Fruit fly (Drosophila melanogaster) whole organism, embryonic: ENCODE measurements around the gene trbl.

Source experiments
- ATbp ChIP-seq: fragments of 200-800 bp; sonication (Bioruptor generic); optimal IDR thresholded peaks from 2 replicates; lab custom pipeline; 2017; ENCODE audit warnings: missing biosample characterization, mild to moderate bottlenecking, missing genetic modification characterization, missing genetic modification reagents
- CG10274 ChIP-seq: fragments of 200-800 bp; sonication (Bioruptor generic); optimal IDR thresholded peaks from 3 replicates; lab custom pipeline; 2017; ENCODE audit warnings: missing biosample characterization, mild to moderate bottlenecking, missing genetic modification characterization
- CG14441 ChIP-seq: fragments of 200-800 bp; sonication (Bioruptor generic); IDR thresholded peaks from 2 replicates; pipeline ENCODE4 v1.3.6; 2022; ENCODE audit warnings: missing biosample characterization, missing genetic modification characterization
- CG14667 ChIP-seq: fragments of 200-800 bp; sonication (Bioruptor generic); IDR thresholded peaks from 2 replicates; pipeline ENCODE4 v1.3.6; 2022; ENCODE audit warnings: missing biosample characterization, missing genetic modification characterization
- CG15073 ChIP-seq: fragments of 200-800 bp; sonication (Bioruptor generic); optimal IDR thresholded peaks from 2 replicates; lab custom pipeline; 2016; ENCODE audit warnings: missing biosample characterization, missing genetic modification characterization
- CG15601 ChIP-seq: fragments of 200-800 bp; sonication (Bioruptor generic); optimal IDR thresholded peaks from 3 replicates; lab custom pipeline; 2019; ENCODE audit warnings: missing biosample characterization, mild to moderate bottlenecking, missing genetic modification characterization, moderate library complexity
- CG16779 ChIP-seq: fragments of 200-800 bp; sonication (Bioruptor generic); IDR thresholded peaks from 2 replicates; pipeline ENCODE4 v1.3.6; 2022; ENCODE audit warnings: missing biosample characterization, missing genetic modification characterization
- CG1832 ChIP-seq: fragments of 200-800 bp; sonication (Bioruptor generic); optimal IDR thresholded peaks from 2 replicates; lab custom pipeline; 2017; ENCODE audit warnings: missing biosample characterization, mild to moderate bottlenecking, missing genetic modification characterization, inconsistent platforms
- CG18599 ChIP-seq: fragments of 200-800 bp; sonication (Bioruptor generic); optimal IDR thresholded peaks from 3 replicates; lab custom pipeline; 2017; ENCODE audit warnings: missing biosample characterization, missing genetic modification characterization, mild to moderate bottlenecking, moderate library complexity, missing genetic modification reagents
- CG33213 ChIP-seq: fragments of 200-800 bp; sonication (Bioruptor generic); optimal IDR thresholded peaks from 3 replicates; lab custom pipeline; 2016; ENCODE audit warnings: missing biosample characterization, missing genetic modification characterization
- CG33557 ChIP-seq: fragments of 200-800 bp; sonication (Bioruptor generic); optimal IDR thresholded peaks from 2 replicates; lab custom pipeline; 2019; ENCODE audit warnings: missing biosample characterization, mild to moderate bottlenecking, missing genetic modification characterization, moderate library complexity
- CG4282 ChIP-seq: fragments of 200-800 bp; sonication (Bioruptor generic); optimal IDR thresholded peaks from 2 replicates; lab custom pipeline; 2016; ENCODE audit warnings: missing biosample characterization, missing genetic modification characterization
- CG4328 ChIP-seq: fragments of 200-800 bp; sonication (Bioruptor generic); optimal IDR thresholded peaks from 3 replicates; lab custom pipeline; 2017; ENCODE audit warnings: missing biosample characterization, missing genetic modification reagents, missing genetic modification characterization
- CG7987 ChIP-seq: fragments of 200-800 bp; sonication (Bioruptor generic); optimal IDR thresholded peaks from 2 replicates; lab custom pipeline; 2018; ENCODE audit warnings: missing biosample characterization, mild to moderate bottlenecking, missing genetic modification characterization, moderate library complexity
- CG8290 ChIP-seq, 3 experiments: fragments of 200-800 bp; sonication (Bioruptor generic); optimal IDR thresholded peaks; 2 replicates each; lab custom pipeline; 2016 to 2019; ENCODE audit warnings: missing biosample characterization in 3 of 3, missing genetic modification characterization in 3 of 3, mild to moderate bottlenecking in 2 of 3, moderate library complexity in 1 of 3
- CG9215 ChIP-seq: fragments of 200-800 bp; sonication (Bioruptor generic); IDR thresholded peaks from 2 replicates; pipeline ENCODE4 v1.3.6; 2022; ENCODE audit warnings: missing biosample characterization, missing genetic modification characterization
- CrebB ChIP-seq: fragments of 200-800 bp; sonication (Bioruptor generic); optimal IDR thresholded peaks from 3 replicates; lab custom pipeline; 2018; ENCODE audit warnings: missing biosample characterization, mild to moderate bottlenecking, missing genetic modification characterization
- Gsc ChIP-seq: fragments of 200-800 bp; sonication (Bioruptor generic); IDR thresholded peaks from 2 replicates; pipeline ENCODE4 v1.3.6; 2022; ENCODE audit warnings: missing biosample characterization, missing genetic modification characterization
- Nf-YB ChIP-seq: fragments of 200-800 bp; sonication (Bioruptor generic); optimal IDR thresholded peaks from 3 replicates; lab custom pipeline; 2019; ENCODE audit warnings: missing biosample characterization, mild to moderate bottlenecking, missing genetic modification characterization, moderate library complexity
- Opbp ChIP-seq: fragments of 200-800 bp; sonication (Bioruptor generic); IDR thresholded peaks from 3 replicates; pipeline ENCODE4 v1.3.6; 2022; ENCODE audit warnings: missing biosample characterization, missing genetic modification characterization; ENCODE audit not compliant: partially characterized antibody
- Ptx1 ChIP-seq: fragments of 200-800 bp; sonication (Bioruptor generic); IDR thresholded peaks from 2 replicates; pipeline ENCODE4 v1.3.6; 2022; ENCODE audit warnings: missing biosample characterization, missing genetic modification characterization
- Ssrp ChIP-seq: fragments of 200-800 bp; sonication (Bioruptor generic); optimal IDR thresholded peaks from 2 replicates; lab custom pipeline; 2018; ENCODE audit warnings: missing biosample characterization, mild to moderate bottlenecking, missing genetic modification characterization, moderate library complexity
- Stat92E ChIP-seq, 3 experiments: fragments of >200 bp in 2 of 3; fragments of 200-800 bp in 1 of 3; sonication (Bioruptor generic) in 1 of 3; optimal IDR thresholded peaks; 2 replicates each; lab custom pipeline; 2017 to 2019; ENCODE audit warnings: missing biosample characterization in 3 of 3, missing genetic modification characterization in 3 of 3, mild to moderate bottlenecking in 1 of 3, moderate library complexity in 1 of 3
- Xbp1 ChIP-seq: fragments of 200-800 bp; sonication (Bioruptor generic); optimal IDR thresholded peaks from 3 replicates; lab custom pipeline; 2016; ENCODE audit warnings: missing biosample characterization, mild to moderate bottlenecking, missing genetic modification characterization
- ase ChIP-seq: fragments of 200-800 bp; sonication (Bioruptor generic); IDR thresholded peaks from 3 replicates; pipeline ENCODE4 v1.3.6; 2022; ENCODE audit warnings: missing biosample characterization, missing genetic modification characterization
- caup ChIP-seq: fragments of 200-800 bp; sonication (Bioruptor generic); optimal IDR thresholded peaks from 3 replicates; lab custom pipeline; 2017; ENCODE audit warnings: missing biosample characterization, mild to moderate bottlenecking, missing genetic modification characterization, moderate library complexity; ENCODE audit not compliant: severe bottlenecking
- chif ChIP-seq, 2 experiments: fragments of 200-800 bp; sonication (Bioruptor generic); optimal IDR thresholded peaks; 3 replicates each; lab custom pipeline; 2016; ENCODE audit warnings: missing biosample characterization in 2 of 2, missing genetic modification characterization in 2 of 2
- chinmo ChIP-seq: fragments of 200-800 bp; sonication (Bioruptor generic); IDR thresholded peaks from 4 replicates; pipeline ENCODE4 v1.3.6; 2022; ENCODE audit warnings: missing biosample characterization, missing genetic modification characterization; ENCODE audit not compliant: partially characterized antibody
- ci ChIP-seq: fragments of 200-800 bp; sonication (Bioruptor generic); IDR thresholded peaks from 3 replicates; pipeline ENCODE4 v1.3.6; 2022; ENCODE audit warnings: missing biosample characterization, missing genetic modification characterization
- dan ChIP-seq: fragments of 200-800 bp; sonication (Bioruptor generic); IDR thresholded peaks from 2 replicates; pipeline ENCODE4 v1.3.6; 2022; ENCODE audit warnings: missing biosample characterization, missing genetic modification characterization
- eve ChIP-seq, 2 experiments: fragments of >200 bp; optimal IDR thresholded peaks; 2 replicates each; lab custom pipeline; 2017; ENCODE audit warnings: missing biosample characterization in 2 of 2, missing genetic modification characterization in 2 of 2
- grn ChIP-seq: fragments of 200-800 bp; sonication (Bioruptor generic); optimal IDR thresholded peaks from 3 replicates; lab custom pipeline; 2017; ENCODE audit warnings: missing biosample characterization, missing genetic modification characterization
- jumu ChIP-seq: fragments of 200-800 bp; sonication (Bioruptor generic); optimal IDR thresholded peaks from 3 replicates; lab custom pipeline; 2016; ENCODE audit warnings: missing biosample characterization, missing genetic modification characterization
- klu ChIP-seq: fragments of 200-800 bp; sonication (Bioruptor generic); IDR thresholded peaks from 2 replicates; pipeline ENCODE4 v1.3.6; 2022; ENCODE audit warnings: missing biosample characterization, missing genetic modification characterization
- nerfin-2 ChIP-seq: fragments of 200-800 bp; sonication (Bioruptor generic); IDR thresholded peaks from 2 replicates; pipeline ENCODE4 v1.3.6; 2022; ENCODE audit warnings: missing biosample characterization, missing genetic modification characterization; ENCODE audit not compliant: partially characterized antibody
- org-1 ChIP-seq: fragments of 200-800 bp; sonication (Bioruptor generic); optimal IDR thresholded peaks from 2 replicates; lab custom pipeline; 2017; ENCODE audit warnings: missing biosample characterization, missing genetic modification characterization
- phol ChIP-seq: fragments of 200-800 bp; sonication (Bioruptor generic); optimal IDR thresholded peaks from 3 replicates; lab custom pipeline; 2018; ENCODE audit warnings: missing biosample characterization, mild to moderate bottlenecking, missing genetic modification characterization, moderate library complexity
- pum ChIP-seq: fragments of 200-800 bp; sonication (Bioruptor generic); optimal IDR thresholded peaks from 2 replicates; lab custom pipeline; 2016; ENCODE audit warnings: missing biosample characterization, missing genetic modification characterization
- run ChIP-seq: fragments of 200-800 bp; sonication (Bioruptor generic); optimal IDR thresholded peaks from 3 replicates; lab custom pipeline; 2018; ENCODE audit warnings: missing biosample characterization, mild to moderate bottlenecking, missing genetic modification characterization
- sens ChIP-seq: fragments of 200-800 bp; sonication (Bioruptor generic); peaks from one replicate; lab custom pipeline; 2016; ENCODE audit warnings: missing biosample characterization, missing genetic modification characterization
- sens-2 ChIP-seq: fragments of 200-800 bp; sonication (Bioruptor generic); IDR thresholded peaks from 2 replicates; pipeline ENCODE4 v1.3.6; 2022; ENCODE audit warnings: missing biosample characterization, missing genetic modification characterization
- sim ChIP-seq: fragments of 200-800 bp; sonication (Bioruptor generic); IDR thresholded peaks from 2 replicates; pipeline ENCODE4 v1.3.6; 2022; ENCODE audit warnings: missing biosample characterization, missing genetic modification characterization
- stc ChIP-seq: fragments of 200-800 bp; sonication (Bioruptor generic); IDR thresholded peaks from 2 replicates; pipeline ENCODE4 v1.3.6; 2022; ENCODE audit warnings: missing biosample characterization, missing genetic modification characterization
- zfh1 ChIP-seq: fragments of 200-800 bp; sonication (Bioruptor generic); IDR thresholded peaks from 3 replicates; pipeline ENCODE4 v1.3.6; 2022; ENCODE audit warnings: missing biosample characterization, missing genetic modification characterization

The trbl gene

dm6 chr3L:20385408-20385807 is 16.0 kb downstream of the trbl start (continued):
- TF ChIP-seq Xbp1 (GFP tag; lab: Kevin White, UChicago) (no peak), CG16779 (no peak), dan (GFP tag; lab: Robert Waterston, UW) (no peak), Ptx1 (GFP tag; lab: Robert Waterston, UW) (no peak), Gsc (no peak), CG33557 (GFP tag; lab: Kevin White, UChicago) (no peak), eve (GFP tag; optimal IDR thresholded peaks at IDR 0.05; lab: Kevin White, UChicago) (no peak), ci (GFP tag; lab: Robert Waterston, UW) (peak; percentile 24; the same call in 1 of the 3 replicates), phol (tag; lab: Kevin White, UChicago) (no peak), CG15601 (tag; lab: Kevin White, UChicago) (no peak), CG14441 (no peak), zfh1 (GFP tag; lab: Robert Waterston, UW) (no peak), grn (GFP tag; lab: Kevin White, UChicago) (peak; percentile 87), org-1 (GFP tag; lab: Kevin White, UChicago) (no peak), chinmo (GFP tag; lab: Robert Waterston, UW) (peak; percentile 49; the same call in 2 of the 4 replicates), CG10274 (GFP tag; lab: Kevin White, UChicago) (peak; percentile 58), klu (GFP tag; lab: Robert Waterston, UW) (no peak), Stat92E (GFP tag; optimal IDR thresholded peaks at IDR 0.05; lab: Kevin White, UChicago) (no peak), CG15073 (GFP tag; lab: Kevin White, UChicago) (no peak), nerfin-2 (GFP tag; lab: Robert Waterston, UW) (no peak), ATbp (GFP tag; lab: Kevin White, UChicago) (no peak), CG7987 (GFP tag; lab: Kevin White, UChicago) (no peak), CG33213 (no peak), CG14667 (GFP tag; lab: Robert Waterston, UW) (no peak), sens-2 (GFP tag; lab: Robert Waterston, UW) (peak; percentile 85), CG1832 (GFP tag; lab: Kevin White, UChicago) (no peak), CG9215 (no peak), pum (no peak), sim (GFP tag; lab: Robert Waterston, UW) (no peak), jumu (GFP tag; lab: Kevin White, UChicago) (no peak), CG4328 (no peak), run (tag; lab: Kevin White, UChicago) (no peak), Ssrp (tag; lab: Kevin White, UChicago) (no peak), Opbp (no peak), CrebB (tag; lab: Kevin White, UChicago) (peak; percentile 17), Nf-YB (GFP tag; lab: Kevin White, UChicago) (no peak), CG8290 (GFP tag; optimal IDR thresholded peaks at IDR 0.05; lab: Kevin White, UChicago) (no peak), CG8290 (tag; optimal IDR thresholded peaks at IDR 0.05; lab: Kevin White, UChicago) (peak in 1 of 2 experiments; percentile 15), chif (GFP tag; optimal IDR thresholded peaks at IDR 0.05; lab: Kevin White, UChicago) (no peak), CG18599 (GFP tag; lab: Kevin White, UChicago) (peak; percentile 36)

- TF ChIP-seq CG4282 (GFP tag; lab: Kevin White, UChicago) = no peak
- peak; percentile 61 for TF ChIP-seq sens (GFP tag; lab: Kevin White, UChicago)
- no peak for TF ChIP-seq ase
- TF ChIP-seq stc = no peak
- no peak for TF ChIP-seq caup (GFP tag; lab: Kevin White, UChicago)
- TF ChIP-seq org-1 (GFP tag; lab: Kevin White, UChicago) = no peak
- TF ChIP-seq, all 482 proteins: peak for 1
Measured at dm6 chr3L:20385006-20385405, 16.4 kb downstream of the trbl start.
